Fruit fly (Drosophila melanogaster): ENCODE results near the gene NimC4.

Gene NimC4

dm6 chr2L:14024746-14025105 lies 22.7 kb upstream of the NimC4 start (continued):
- TF ChIP-seq CoRest (tag; optimal IDR thresholded peaks at IDR 0.05) (peak; percentile 69), Vsx1 (GFP tag; optimal IDR thresholded peaks at IDR 0.05) (no peak), CG10543 (GFP tag; optimal IDR thresholded peaks at IDR 0.05) (no peak), CG4424 (GFP tag; optimal IDR thresholded peaks at IDR 0.05) (peak; percentile 27), D19A (tag; optimal IDR thresholded peaks at IDR 0.05) (peak; percentile 99), CG5245 (GFP tag; optimal IDR thresholded peaks at IDR 0.05) (no peak), CG6689 (GFP tag; IDR thresholded peaks at IDR 0.05) (peak; percentile 20; the same call in 1 of the 2 replicates), row (GFP tag; IDR thresholded peaks at IDR 0.05) (peak; percentile 84), CG7556 (GFP tag; optimal IDR thresholded peaks at IDR 0.05) (peak; percentile 13), ftz-f1 (GFP tag; optimal IDR thresholded peaks at IDR 0.05) (no peak), Sox102F (GFP tag; optimal IDR thresholded peaks at IDR 0.05) (peak; percentile 73)

dm6 chr2L:14025485-14025933 lies 21.9 kb upstream of the NimC4 start:
- no peak for TF ChIP-seq Optix (GFP tag; IDR thresholded peaks at IDR 0.05)
- TF ChIP-seq CG14860 (GFP tag; IDR thresholded peaks at IDR 0.05; ENCODE audit: partially characterized antibody): peak; percentile 46; the same call in 1 of the 3 replicates
- no peak for TF ChIP-seq insv (GFP tag; optimal IDR thresholded peaks at IDR 0.05)
- no peak for TF ChIP-seq Chrac-16 (GFP tag; optimal IDR thresholded peaks at IDR 0.05)
- peak; percentile 93 for TF ChIP-seq twi (tag; optimal IDR thresholded peaks at IDR 0.05)
- TF ChIP-seq cg (GFP tag; optimal IDR thresholded peaks at IDR 0.05): peak; percentile 37
- TF ChIP-seq CG6813 (GFP tag; optimal IDR thresholded peaks at IDR 0.05): no peak
- no peak for TF ChIP-seq CG16863 (GFP tag; optimal IDR thresholded peaks at IDR 0.05)
- TF ChIP-seq ato (GFP tag; IDR thresholded peaks at IDR 0.05; ENCODE audit: partially characterized antibody): no peak
- peak; percentile 6; the same call in 1 of the 2 replicates for TF ChIP-seq ttk (GFP tag; IDR thresholded peaks at IDR 0.05)
- 0 out of 3 replicates have a peak, but pooled peaks have one; percentile 28 for TF ChIP-seq zen2 (GFP tag; IDR thresholded peaks at IDR 0.05; ENCODE audit: partially characterized antibody)
- no peak for TF ChIP-seq CG12104 (GFP tag; optimal IDR thresholded peaks at IDR 0.05)
- TF ChIP-seq Aef1 (GFP tag; IDR thresholded peaks at IDR 0.05): peak; percentile 42; the same call in 2 of the 3 replicates
- no peak for TF ChIP-seq gsb-n (tag; optimal IDR thresholded peaks at IDR 0.05)
- TF ChIP-seq Hr78 (GFP tag; optimal IDR thresholded peaks at IDR 0.05): peak in 1 of 2 experiments; percentile 86
- TF ChIP-seq Med (GFP tag): peak; percentile 61
- no peak for TF ChIP-seq corto (GFP tag; optimal IDR thresholded peaks at IDR 0.05)
- TF ChIP-seq ci (GFP tag; IDR thresholded peaks at IDR 0.05): peak; percentile 65; the same call in 2 of the 3 replicates
- TF ChIP-seq hbn (GFP tag; IDR thresholded peaks at IDR 0.05; ENCODE audit: partially characterized antibody): no peak
- peak; percentile 57; the same call in 1 of the 2 replicates for TF ChIP-seq CG32767 (GFP tag; IDR thresholded peaks at IDR 0.05)
- no peak for TF ChIP-seq MESR4 (GFP tag; optimal IDR thresholded peaks at IDR 0.05)
- TF ChIP-seq CG12236 (GFP tag; optimal IDR thresholded peaks at IDR 0.05): no peak
- TF ChIP-seq lbe (GFP tag; optimal IDR thresholded peaks at IDR 0.05): peak; percentile 9
- no peak for TF ChIP-seq CG13123 (GFP tag; optimal IDR thresholded peaks at IDR 0.05)
- 0 out of 3 replicates have a peak, but pooled peaks have one; percentile 13 for TF ChIP-seq ken (GFP tag; IDR thresholded peaks at IDR 0.05)
- TF ChIP-seq Opbp (GFP tag; IDR thresholded peaks at IDR 0.05; ENCODE audit: partially characterized antibody): 0 out of 3 replicates have a peak, but pooled peaks have one; percentile 28
- no peak for TF ChIP-seq CG17328 (GFP tag; IDR thresholded peaks at IDR 0.05)
- no peak for TF ChIP-seq Sox102F (GFP tag; optimal IDR thresholded peaks at IDR 0.05)
- no peak for TF ChIP-seq CG17612 (GFP tag; IDR thresholded peaks at IDR 0.05)
- TF ChIP-seq ATbp (GFP tag; optimal IDR thresholded peaks at IDR 0.05): peak; percentile 11
- TF ChIP-seq CG12391 (tag; optimal IDR thresholded peaks at IDR 0.05): no peak
- TF ChIP-seq Atf3 (GFP tag; optimal IDR thresholded peaks at IDR 0.05): no peak
- peak; percentile 32; the same call in 1 of the 2 replicates for TF ChIP-seq vvl (GFP tag; IDR thresholded peaks at IDR 0.05)
- no peak for TF ChIP-seq HLHmδ (GFP tag; optimal IDR thresholded peaks at IDR 0.05)
- TF ChIP-seq CG6689 (GFP tag; IDR thresholded peaks at IDR 0.05): no peak
- TF ChIP-seq CG31224 (GFP tag; IDR thresholded peaks at IDR 0.05): peak; percentile 96
- TF ChIP-seq Atf-2 (GFP tag; optimal IDR thresholded peaks at IDR 0.05): no peak
- TF ChIP-seq lilli (GFP tag; optimal IDR thresholded peaks at IDR 0.05): no peak
- TF ChIP-seq crol (GFP tag; IDR thresholded peaks at IDR 0.05): peak; percentile 5; the same call in 1 of the 2 replicates
